Worm (Caenorhabditis elegans) whole organism, L4/young adult: ENCODE results near the gene T10C6.6.
"Not testable (repeated sequence)": the region's sequence is repeated elsewhere in the genome, so short reads cannot be mapped to it uniquely, and the experiment has no call there.

Experiments
- W03F9.2 ChIP-seq: fragments of 150-350 bp; optimal IDR thresholded peaks from 2 replicates; lab custom pipeline; 2014; ENCODE audit warnings: missing biosample characterization, missing genetic modification characterization
- dao-5 ChIP-seq: sonication (generic microtip); optimal IDR thresholded peaks from 2 replicates; lab custom pipeline; 2016; ENCODE audit warnings: missing genotype, missing genetic modification characterization, moderate library complexity, missing compliant biosample characterization
- him-1 ChIP-seq: sonication (generic microtip); optimal IDR thresholded peaks from 2 replicates; lab custom pipeline; 2016; ENCODE audit warnings: missing genotype, missing genetic modification reagents, missing genetic modification characterization, missing compliant biosample characterization

Gene T10C6.6

DNA sequence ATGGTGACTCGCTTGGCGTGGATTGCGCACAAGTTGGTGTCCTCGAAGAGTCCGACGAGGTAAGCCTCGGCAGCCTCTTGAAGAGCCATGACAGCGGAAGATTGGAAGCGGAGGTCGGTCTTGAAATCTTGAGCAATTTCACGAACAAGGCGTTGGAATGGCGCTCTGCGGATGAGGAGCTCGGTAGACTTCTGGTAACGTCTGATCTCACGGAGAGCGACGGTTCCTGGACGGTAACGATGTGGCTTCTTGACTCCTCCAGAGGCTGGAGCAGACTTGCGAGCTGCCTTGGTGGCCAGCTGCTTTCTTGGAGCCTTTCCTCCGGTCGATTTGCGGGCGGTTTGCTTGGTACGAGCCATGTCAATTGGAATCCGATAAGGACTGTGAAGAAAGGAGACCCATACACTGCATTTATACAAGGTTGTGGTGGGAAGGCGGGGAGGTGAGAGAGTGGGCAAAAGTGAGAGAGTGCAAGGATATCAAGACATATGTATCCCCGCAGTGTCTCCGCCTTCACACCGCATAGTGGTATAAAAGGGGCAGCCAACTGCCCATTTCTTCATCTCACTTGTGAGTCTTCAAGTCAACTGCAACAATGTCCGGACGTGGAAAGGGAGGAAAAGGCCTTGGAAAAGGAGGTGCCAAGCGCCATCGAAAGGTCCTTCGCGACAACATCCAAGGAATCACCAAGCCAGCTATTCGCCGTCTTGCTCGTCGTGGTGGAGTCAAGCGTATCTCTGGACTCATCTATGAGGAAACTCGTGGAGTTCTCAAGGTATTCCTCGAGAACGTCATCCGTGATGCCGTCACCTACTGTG is 18.0 kb downstream of the T10C6.6 start, which contains the start of the genes his-2 and his-1:
TSS of gene his-2 (minus strand) at position 359 of the 818 bp plus-strand sequence.
TSS of gene his-1 (plus strand) at position 596 of the 818 bp plus-strand sequence.
- TF ChIP-seq dao-5; W03F9.2; him-1 (tag; lab: Kevin White, UChicago): not testable (repeated sequence)

DNA sequence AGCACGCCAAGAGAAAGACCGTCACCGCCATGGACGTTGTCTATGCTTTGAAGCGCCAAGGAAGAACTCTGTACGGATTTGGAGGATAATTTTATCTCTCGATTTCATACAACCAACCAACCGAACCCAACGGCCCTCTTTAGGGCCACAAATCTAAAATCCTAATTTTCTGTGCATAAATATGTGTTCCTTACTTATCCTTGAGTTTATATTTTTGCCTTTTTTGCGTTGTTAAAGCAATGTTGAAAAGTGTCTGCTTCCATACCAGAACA is 18.6 kb downstream of the T10C6.6 start:
- TF ChIP-seq dao-5 (no peak), W03F9.2 (no peak), him-1 (tag; lab: Kevin White, UChicago) (no peak)

DNA sequence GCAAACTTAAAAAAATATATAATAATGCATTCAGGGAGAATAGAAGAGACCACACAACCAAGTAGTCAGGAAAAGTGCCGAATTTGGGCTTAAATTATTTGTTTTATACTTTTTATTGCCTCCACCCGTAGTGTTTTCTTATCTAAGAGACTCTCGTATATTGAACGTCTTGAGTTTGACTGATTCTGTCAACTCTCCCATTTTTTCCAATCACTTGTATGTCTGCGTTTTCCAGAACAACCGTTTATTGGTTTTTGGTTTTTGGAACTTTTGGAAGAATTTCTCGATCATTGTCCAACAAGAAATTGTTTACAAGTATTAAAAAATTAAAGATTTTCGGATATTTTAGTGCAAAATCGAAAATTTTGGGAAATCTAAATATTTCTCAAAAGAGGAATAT is 19.6 kb downstream of the T10C6.6 start:
- no peak for TF ChIP-seq him-1 (tag; lab: Kevin White, UChicago)
- TF ChIP-seq dao-5 = no peak
- no peak for TF ChIP-seq W03F9.2

DNA sequence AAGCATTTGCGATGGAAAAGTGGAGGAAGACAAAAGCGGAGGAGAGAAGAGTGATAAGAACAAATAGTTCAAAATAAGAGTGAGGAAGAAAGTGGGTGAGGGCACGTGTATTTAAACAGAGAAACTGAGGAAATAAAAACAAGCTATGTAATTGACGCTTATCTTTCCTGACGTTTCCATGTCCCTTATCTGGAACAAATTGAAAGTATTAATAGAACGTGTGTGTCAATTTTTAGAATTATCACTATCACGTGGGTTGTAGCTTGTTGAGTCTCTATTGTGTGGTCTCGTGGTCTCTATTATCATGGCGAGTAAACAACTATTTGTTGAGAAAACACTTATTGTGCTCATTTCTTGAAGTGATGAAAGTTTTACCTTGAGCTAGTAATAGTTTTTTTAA is 21.7 kb downstream of the T10C6.6 start, which contains the start of gene T10C6.15:
TSS of gene T10C6.15 (minus strand) at position 104 of the 400 bp plus-strand sequence.
- TF ChIP-seq dao-5 (no peak), him-1 (tag; lab: Kevin White, UChicago) (no peak), W03F9.2 (no peak)

DNA sequence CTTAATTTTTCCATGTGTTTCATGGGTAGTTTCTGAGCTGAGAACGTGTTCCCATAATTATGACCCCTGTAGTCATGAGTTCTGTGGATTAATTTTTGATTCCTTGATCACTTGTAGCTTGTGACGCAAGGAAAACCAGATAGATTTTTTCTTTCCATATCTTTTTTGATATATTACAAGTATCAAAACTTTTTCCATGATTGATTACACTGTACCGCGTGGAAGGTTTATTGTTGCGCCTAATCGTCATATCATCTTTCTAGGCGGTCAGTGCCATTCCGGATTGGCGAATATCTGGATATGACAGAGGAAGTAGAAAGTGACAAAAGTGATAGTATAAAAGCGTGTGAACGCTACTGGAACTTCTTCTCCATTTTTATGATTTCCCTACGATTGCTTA is 22.4 kb downstream of the T10C6.6 start, which contains the start of gene ZK285.2:
TSS of gene ZK285.2 (plus strand) at position 301 of the 400 bp plus-strand sequence.
- TF ChIP-seq him-1 (tag; lab: Kevin White, UChicago) (no peak), dao-5 (no peak), W03F9.2 (no peak)

ce11 chrV:16047052-16047451 is 22.9 kb downstream of the T10C6.6 start:
- TF ChIP-seq W03F9.2 = no peak
- TF ChIP-seq him-1 (tag; lab: Kevin White, UChicago) = no peak
- no peak for TF ChIP-seq dao-5

DNA sequence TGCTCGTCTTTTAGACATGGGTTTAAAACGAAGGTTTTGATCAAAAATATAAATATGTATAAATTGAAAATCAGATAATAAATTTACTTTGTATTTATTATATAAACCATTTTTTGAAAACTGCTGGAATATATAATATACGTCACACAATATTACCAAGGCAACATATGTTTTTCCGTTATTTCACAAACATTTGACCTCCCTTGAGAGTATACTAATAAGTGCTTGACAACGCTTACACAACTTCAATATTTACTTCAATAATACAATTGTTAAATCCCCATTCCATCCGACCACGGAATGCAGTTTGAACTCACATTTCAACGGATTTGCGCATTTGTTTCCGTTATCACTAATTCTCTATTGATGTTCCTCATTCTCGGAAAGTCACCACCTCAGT is 23.4 kb downstream of the T10C6.6 start, which contains the start of gene str-198:
TSS of gene str-198 (plus strand) at position 301 of the 400 bp plus-strand sequence.
- TF ChIP-seq dao-5 (no peak), him-1 (tag; lab: Kevin White, UChicago) (no peak), W03F9.2 (no peak)

- TF ChIP-seq dao-5 (no peak), him-1 (tag; lab: Kevin White, UChicago) (no peak), W03F9.2 (no peak)
These were observed 25.1 kb downstream of the T10C6.6 start, which contains the start of gene best-12 for ce11 chrV:16049177-16049576. Gene best-12, plus strand, starts transcription at chrV:16049477.

- TF ChIP-seq W03F9.2 = no peak
- no peak for TF ChIP-seq dao-5
- TF ChIP-seq him-1 (tag; lab: Kevin White, UChicago) = no peak
These were observed 29.2 kb downstream of the T10C6.6 start, which contains the start of gene F14H3.3 for ce11 chrV:16053373-16053772. Gene F14H3.3, minus strand, starts transcription at chrV:16053473.

DNA sequence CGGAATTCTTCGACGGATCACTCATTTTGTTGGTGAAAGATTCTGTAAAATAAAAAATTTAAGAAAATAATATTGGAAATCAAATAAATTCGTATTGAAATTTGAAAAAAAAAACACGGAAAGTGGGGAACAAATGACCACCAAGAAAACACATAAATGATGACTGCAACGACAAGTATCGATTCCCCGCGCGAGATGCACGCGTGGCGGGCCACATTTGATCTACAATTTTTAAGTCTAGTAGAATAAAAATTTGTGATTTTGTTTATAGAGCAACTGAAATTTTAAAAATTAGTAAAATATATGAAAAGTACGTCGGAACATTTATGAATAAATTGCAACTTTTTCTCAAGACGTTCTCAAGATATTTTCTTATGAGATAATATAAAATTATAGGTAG is 30.9 kb downstream of the T10C6.6 start, which contains the start of gene F14H3.4:
TSS of gene F14H3.4 (minus strand) at position 42 of the 400 bp plus-strand sequence.
- no peak for TF ChIP-seq W03F9.2

DNA sequence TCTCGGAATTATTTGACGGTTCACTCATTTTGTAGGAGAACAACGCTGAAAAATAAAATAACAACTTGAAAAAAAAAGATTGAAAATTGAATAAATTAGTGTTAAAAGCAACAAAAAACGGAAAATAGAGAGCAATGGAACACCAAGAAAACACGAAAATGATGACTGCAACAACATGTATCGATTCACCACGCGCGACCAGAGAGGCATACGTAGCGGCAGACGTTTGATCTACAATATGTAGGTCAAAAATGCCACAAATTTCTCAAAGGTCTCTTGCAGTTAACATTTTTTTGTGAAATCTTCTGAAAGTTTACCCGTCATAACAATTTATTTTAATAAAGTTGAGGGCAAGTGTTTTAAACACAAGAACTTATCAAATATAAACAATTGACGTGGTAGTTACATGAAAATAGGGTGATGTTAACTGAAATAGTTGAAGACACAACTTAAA is 32.9 kb downstream of the T10C6.6 start, which contains the start of gene F14H3.5:
TSS of gene F14H3.5 (minus strand) at position 51 of the 454 bp plus-strand sequence.
- no peak for TF ChIP-seq dao-5
- TF ChIP-seq W03F9.2 = no peak
- no peak for TF ChIP-seq him-1 (tag; lab: Kevin White, UChicago)

DNA sequence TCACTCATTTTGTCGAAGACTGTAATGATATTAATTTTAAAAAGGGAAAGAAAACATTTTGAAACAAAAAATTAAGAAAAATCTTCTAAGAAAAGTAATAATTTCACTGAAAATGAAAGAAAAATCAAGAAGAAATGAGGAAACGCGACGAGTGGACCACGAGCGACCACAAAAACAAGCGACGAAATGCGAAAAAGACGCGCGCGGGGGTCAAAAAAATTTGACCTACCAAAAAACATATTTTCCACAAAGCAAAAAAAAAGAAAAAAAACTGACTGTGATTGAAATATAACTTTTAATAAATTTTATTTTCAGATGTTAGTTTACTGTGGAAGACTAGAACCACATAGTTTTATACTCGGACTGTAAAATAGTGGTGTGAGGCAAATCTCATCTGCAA is 34.7 kb downstream of the T10C6.6 start, which contains the start of gene F14H3.6:
TSS of gene F14H3.6 (minus strand) at position 22 of the 400 bp plus-strand sequence.
- TF ChIP-seq W03F9.2 (no peak), him-1 (tag; lab: Kevin White, UChicago) (no peak), dao-5 (no peak)

DNA sequence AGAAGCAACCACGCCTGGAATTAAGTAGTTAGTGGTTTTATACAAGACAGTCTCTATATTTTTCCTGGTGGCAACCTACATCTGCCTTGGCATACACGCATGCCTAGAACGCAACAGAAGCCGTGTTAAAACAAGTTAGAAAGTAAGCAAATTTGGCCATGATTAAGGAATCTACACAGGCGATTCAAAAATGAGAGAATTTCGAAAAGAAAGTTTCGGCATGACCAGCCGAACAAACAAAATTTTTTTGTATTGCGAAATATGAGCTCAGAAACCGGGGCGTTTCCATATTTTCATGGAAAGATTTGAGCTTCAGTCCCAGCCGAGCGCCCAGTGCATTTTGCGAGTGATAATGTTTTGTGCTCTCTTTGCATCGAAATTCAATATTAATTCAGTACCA is 36.0 kb downstream of the T10C6.6 start, which contains the start of gene F14H3.15:
TSS of gene F14H3.15 (minus strand) at position 101 of the 400 bp plus-strand sequence.
- TF ChIP-seq dao-5 = no peak
- no peak for TF ChIP-seq W03F9.2
- no peak for TF ChIP-seq him-1 (tag; lab: Kevin White, UChicago)

ce11 chrV:16061993-16062392 is 37.9 kb downstream of the T10C6.6 start, which contains the start of gene fbxa-100:
Gene fbxa-100, minus strand, starts transcription at chrV:16062093.
- TF ChIP-seq him-1 (tag; lab: Kevin White, UChicago) (no peak), W03F9.2 (no peak), dao-5 (no peak)

DNA sequence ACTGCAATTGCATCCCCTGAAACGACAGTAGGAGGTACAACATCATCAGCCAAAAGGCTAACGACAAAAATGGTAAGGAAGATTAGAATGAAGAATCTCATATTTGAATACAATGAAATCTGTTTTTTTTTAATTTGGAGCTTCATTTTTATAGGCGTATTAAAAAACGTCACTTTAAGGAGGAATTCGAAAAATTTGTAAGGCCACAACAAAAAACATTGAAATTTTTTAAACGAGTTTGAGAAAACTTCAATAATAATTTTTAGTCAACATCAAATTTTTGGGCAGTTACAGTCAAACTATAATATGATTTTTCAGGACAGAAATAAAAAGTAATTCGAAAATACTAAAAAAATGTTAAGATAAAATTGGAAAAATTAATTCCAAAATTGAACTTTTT is 38.7 kb downstream of the T10C6.6 start, which contains the start of gene F14H3.14:
TSS of gene F14H3.14 (minus strand) at position 101 of the 400 bp plus-strand sequence.
- TF ChIP-seq W03F9.2 = no peak
- TF ChIP-seq dao-5 = no peak
- TF ChIP-seq him-1 (tag; lab: Kevin White, UChicago) = no peak
